Fruit fly (Drosophila melanogaster): ENCODE data around the gene Idh.

- no peak for TF ChIP-seq h (optimal IDR thresholded peaks at IDR 0.05)
- TF ChIP-seq CG1024 (GFP tag; IDR thresholded peaks at IDR 0.05), result no peak
- TF ChIP-seq B-H1 (GFP tag; IDR thresholded peaks at IDR 0.05), result no peak
- TF ChIP-seq al (GFP tag; IDR thresholded peaks at IDR 0.05), result no peak
- no peak for TF ChIP-seq salm (tag; optimal IDR thresholded peaks at IDR 0.05)
- no peak for TF ChIP-seq Mrtf (GFP tag; IDR thresholded peaks at IDR 0.05)
- no peak for TF ChIP-seq Rx (GFP tag; IDR thresholded peaks at IDR 0.05)
- TF ChIP-seq CG11398 (GFP tag; optimal IDR thresholded peaks at IDR 0.05), result no peak
- TF ChIP-seq yki (optimal IDR thresholded peaks at IDR 0.05), result no peak
Observed at dm6 chr3L:8396187-8396586, 35.5 kb upstream of the Idh start.

Measured in whole organism, embryonic.